Fruit fly (Drosophila melanogaster) whole organism, pupa: ENCODE data around the gene CG32452.

Experiments used
- CG10348 ChIP-seq: fragments of 200-800 bp; sonication (Bioruptor generic); IDR thresholded peaks from 2 replicates; pipeline ENCODE4 v1.3.6; 2022; ENCODE audit warnings: missing biosample characterization, missing genetic modification characterization
- CG12605 ChIP-seq: fragments of 200-800 bp; sonication (Bioruptor generic); IDR thresholded peaks from 2 replicates; pipeline ENCODE4 v1.3.6; 2022; ENCODE audit warnings: missing biosample characterization, missing genetic modification characterization
- CG13204 ChIP-seq: fragments of 200-800 bp; sonication (Bioruptor generic); optimal IDR thresholded peaks from 2 replicates; lab custom pipeline; 2018; ENCODE audit warnings: missing biosample characterization, mild to moderate bottlenecking, missing genetic modification characterization, moderate library complexity
- CG14655 ChIP-seq: fragments of 200-800 bp; sonication (Bioruptor generic); optimal IDR thresholded peaks from 3 replicates; lab custom pipeline; 2017; ENCODE audit warnings: mild to moderate bottlenecking, missing biosample characterization, missing genetic modification reagents, missing genetic modification characterization
- CG15710 ChIP-seq: fragments of 200-800 bp; sonication (Bioruptor generic); optimal IDR thresholded peaks from 2 replicates; lab custom pipeline; 2018; ENCODE audit warnings: missing biosample characterization, mild to moderate bottlenecking, missing genetic modification characterization, moderate library complexity
- CG17806 ChIP-seq: fragments of 200-800 bp; sonication (Bioruptor generic); optimal IDR thresholded peaks from 2 replicates; lab custom pipeline; 2018; ENCODE audit warnings: missing biosample characterization, mild to moderate bottlenecking, missing genetic modification characterization, moderate library complexity
- CG32121 ChIP-seq: fragments of 200-800 bp; sonication (Bioruptor generic); IDR thresholded peaks from 2 replicates; pipeline ENCODE4 v1.3.6; 2022; ENCODE audit warnings: missing biosample characterization, missing genetic modification characterization
- CG34367 ChIP-seq: fragments of 200-800 bp; sonication (Bioruptor generic); optimal IDR thresholded peaks from 2 replicates; lab custom pipeline; 2018; ENCODE audit warnings: missing biosample characterization, mild to moderate bottlenecking, missing genetic modification characterization
- CG4496 ChIP-seq: fragments of 200-800 bp; sonication (Bioruptor generic); IDR thresholded peaks from 3 replicates; pipeline ENCODE4 v1.3.6; 2022; ENCODE audit warnings: missing biosample characterization, missing genetic modification characterization
- CG8159 ChIP-seq: fragments of 200-800 bp; sonication (Bioruptor generic); optimal IDR thresholded peaks from 3 replicates; lab custom pipeline; 2018; ENCODE audit warnings: missing biosample characterization, mild to moderate bottlenecking, missing genetic modification characterization, moderate library complexity
- CG8301 ChIP-seq: fragments of 200-800 bp; sonication (Bioruptor generic); optimal IDR thresholded peaks from 2 replicates; lab custom pipeline; 2018; ENCODE audit warnings: missing biosample characterization, mild to moderate bottlenecking, missing genetic modification characterization
- CG9948 ChIP-seq: fragments of 200-800 bp; sonication (Bioruptor generic); optimal IDR thresholded peaks from 2 replicates; lab custom pipeline; 2018; ENCODE audit warnings: missing biosample characterization, mild to moderate bottlenecking, missing genetic modification characterization, moderate library complexity
- D1 ChIP-seq: fragments of 200-800 bp; sonication (Bioruptor generic); optimal IDR thresholded peaks from 2 replicates; lab custom pipeline; 2018; ENCODE audit warnings: missing biosample characterization, mild to moderate bottlenecking, missing genetic modification characterization, moderate library complexity
- EcR ChIP-seq: fragments of 200-800 bp; sonication (Bioruptor generic); optimal IDR thresholded peaks from 3 replicates; lab custom pipeline; 2019; ENCODE audit warnings: missing biosample characterization, missing genetic modification characterization, mild to moderate bottlenecking, moderate library complexity, missing genetic modification reagents
- Ets98B ChIP-seq: fragments of 200-800 bp; sonication (Bioruptor generic); IDR thresholded peaks from 2 replicates; pipeline ENCODE4 v1.3.6; 2022; ENCODE audit warnings: missing biosample characterization, missing genetic modification characterization
- Pif1A ChIP-seq: fragments of 200-800 bp; sonication (Bioruptor generic); optimal IDR thresholded peaks from 3 replicates; lab custom pipeline; 2016; ENCODE audit warnings: missing biosample characterization, missing genetic modification characterization
- Pif1B ChIP-seq: fragments of 200-800 bp; sonication (Bioruptor generic); optimal IDR thresholded peaks from 3 replicates; lab custom pipeline; 2016; ENCODE audit warnings: missing biosample characterization, missing genetic modification characterization
- Snoo ChIP-seq: fragments of 200-800 bp; sonication (Bioruptor generic); optimal IDR thresholded peaks from 3 replicates; lab custom pipeline; 2017; ENCODE audit warnings: missing biosample characterization, mild to moderate bottlenecking, missing genetic modification characterization, inconsistent platforms
- fd96Ca ChIP-seq: fragments of 200-800 bp; sonication (Bioruptor generic); IDR thresholded peaks from 3 replicates; pipeline ENCODE4 v1.3.6; 2022; ENCODE audit warnings: missing biosample characterization, missing genetic modification characterization
- gl ChIP-seq: fragments of 200-800 bp; sonication (Bioruptor generic); optimal IDR thresholded peaks from 2 replicates; lab custom pipeline; 2018; ENCODE audit warnings: missing biosample characterization, mild to moderate bottlenecking, missing genetic modification characterization
- rn ChIP-seq: fragments of 200-800 bp; sonication (Bioruptor generic); IDR thresholded peaks from 2 replicates; pipeline ENCODE4 v1.3.6; 2022; ENCODE audit warnings: missing biosample characterization, missing genetic modification characterization

Gene CG32452

DNA sequence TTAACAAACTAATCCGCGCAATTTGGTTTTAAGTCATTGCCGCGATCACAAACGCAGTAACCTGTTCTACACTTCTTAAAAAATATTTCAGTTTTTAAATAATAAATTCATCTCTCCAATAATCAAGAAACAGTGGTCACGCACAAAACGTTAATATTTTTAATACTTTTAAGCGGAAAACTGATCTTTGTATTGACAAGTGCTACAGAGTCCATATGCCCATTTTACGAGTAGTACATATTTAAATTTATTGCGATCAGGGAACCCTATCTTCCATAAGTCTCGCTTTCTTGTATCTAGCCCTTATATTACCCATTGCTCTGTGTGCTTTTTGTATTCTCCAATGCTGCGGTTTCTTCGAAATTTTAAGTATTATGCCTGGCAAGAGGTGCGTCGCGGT, 11.9 kb downstream of the CG32452 start, which contains the start of gene CG32454:
CG32454 (plus strand) TSS at position 301 of the 400 bp plus-strand sequence.
- no peak for TF ChIP-seq CG8159 (tag; lab: Kevin White, UChicago)
- no peak for TF ChIP-seq CG14655 (GFP tag; lab: Kevin White, UChicago)
- no peak for TF ChIP-seq CG8301
- TF ChIP-seq D1 (tag; lab: Kevin White, UChicago) = no peak
- no peak for TF ChIP-seq CG9948
- no peak for TF ChIP-seq Snoo (tag; lab: Kevin White, UChicago)
- TF ChIP-seq EcR (GFP tag; lab: Kevin White, UChicago) = no peak
- no peak for TF ChIP-seq rn (GFP tag; lab: Robert Waterston, UW)
- TF ChIP-seq Ets98B = no peak
- no peak for TF ChIP-seq CG15710 (tag; lab: Kevin White, UChicago)
- no peak for TF ChIP-seq CG32121 (GFP tag; lab: Robert Waterston, UW)
- TF ChIP-seq CG12605 (GFP tag; lab: Robert Waterston, UW) = no peak
- TF ChIP-seq Pif1A = no peak
- TF ChIP-seq CG34367 = no peak
- TF ChIP-seq gl (tag; lab: Kevin White, UChicago) = no peak

DNA sequence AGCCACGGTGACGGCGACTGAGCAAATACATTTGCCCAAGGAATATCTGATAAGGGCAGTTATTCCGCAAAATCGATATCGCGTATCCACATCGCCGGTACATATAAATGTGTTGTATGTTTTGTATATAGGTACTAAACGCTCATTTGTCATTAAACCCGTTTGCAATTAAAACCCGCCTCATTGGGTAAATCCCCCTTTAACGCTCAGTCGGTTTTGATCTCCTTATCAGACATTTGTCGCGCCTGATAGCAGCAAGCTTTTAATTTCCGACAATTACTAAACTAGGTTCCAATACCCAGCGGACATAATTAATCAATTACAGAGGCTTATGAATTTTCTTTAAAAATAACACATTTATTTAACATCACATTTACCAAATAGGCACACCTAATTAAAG, 13.9 kb downstream of the CG32452 start:
- TF ChIP-seq Ets98B (no peak), CG10348 (GFP tag; lab: Robert Waterston, UW) (no peak), fd96Ca (GFP tag; lab: Robert Waterston, UW) (no peak)

- TF ChIP-seq D1 (tag; lab: Kevin White, UChicago) (no peak), CG12605 (GFP tag; lab: Robert Waterston, UW) (no peak), EcR (GFP tag; lab: Kevin White, UChicago) (no peak), CG15710 (tag; lab: Kevin White, UChicago) (no peak), CG9948 (no peak), Pif1A (no peak), CG10348 (GFP tag; lab: Robert Waterston, UW) (no peak), rn (GFP tag; lab: Robert Waterston, UW) (no peak)
These were observed 16.1 kb downstream of the CG32452 start for dm6 chr3L:22733607-22734006.

DNA sequence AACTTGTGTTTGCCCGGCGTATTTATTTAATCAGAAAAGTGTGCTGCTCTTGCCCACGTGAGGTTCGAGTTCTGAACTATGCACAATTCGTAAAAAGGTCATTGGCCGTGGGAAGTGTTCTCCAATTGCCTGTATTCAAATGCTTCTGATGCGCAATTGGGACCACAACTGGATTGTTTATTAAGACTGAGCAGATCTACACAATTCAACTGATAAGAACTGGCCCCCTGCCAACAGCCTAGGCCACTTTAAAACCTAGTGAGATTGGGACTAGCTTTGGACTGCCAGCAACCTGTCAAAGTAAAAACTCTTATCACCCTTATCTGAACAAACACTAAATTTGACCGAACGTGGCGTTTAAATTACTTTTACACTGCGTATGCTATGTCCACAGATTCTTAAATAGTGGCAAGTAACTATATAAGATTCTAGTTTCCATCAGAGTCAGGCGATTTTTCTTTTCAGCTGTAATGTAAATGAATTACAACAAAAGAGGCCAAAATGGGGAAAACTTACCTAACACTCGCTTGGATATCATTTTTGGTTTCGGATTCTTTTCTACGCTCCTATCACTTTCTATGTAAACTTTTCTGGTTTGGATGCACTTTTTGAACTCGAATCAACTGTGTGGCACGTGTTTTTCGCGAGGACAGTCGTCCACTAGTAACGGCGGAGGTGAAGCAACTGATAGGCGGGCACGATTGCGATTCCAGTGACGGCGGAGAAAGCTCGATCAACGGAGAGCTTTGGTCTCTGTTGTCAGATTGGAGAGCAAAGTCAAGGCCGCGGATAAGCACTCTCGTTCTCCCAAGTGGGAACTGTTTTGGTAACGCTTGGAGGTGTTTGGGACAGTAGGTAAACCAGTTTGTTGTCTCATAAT, 20.4 kb downstream of the CG32452 start, which contains the start of gene CG11241:
CG11241 (minus strand) TSS at position 689 of the 880 bp plus-strand sequence.
- TF ChIP-seq fd96Ca (GFP tag; lab: Robert Waterston, UW) (no peak), Pif1A (no peak), CG34367 (no peak), CG10348 (GFP tag; lab: Robert Waterston, UW) (no peak), CG15710 (tag; lab: Kevin White, UChicago) (no peak), D1 (tag; lab: Kevin White, UChicago) (no peak), EcR (GFP tag; lab: Kevin White, UChicago) (peak; percentile 79), CG9948 (no peak), CG8159 (tag; lab: Kevin White, UChicago) (no peak)

DNA sequence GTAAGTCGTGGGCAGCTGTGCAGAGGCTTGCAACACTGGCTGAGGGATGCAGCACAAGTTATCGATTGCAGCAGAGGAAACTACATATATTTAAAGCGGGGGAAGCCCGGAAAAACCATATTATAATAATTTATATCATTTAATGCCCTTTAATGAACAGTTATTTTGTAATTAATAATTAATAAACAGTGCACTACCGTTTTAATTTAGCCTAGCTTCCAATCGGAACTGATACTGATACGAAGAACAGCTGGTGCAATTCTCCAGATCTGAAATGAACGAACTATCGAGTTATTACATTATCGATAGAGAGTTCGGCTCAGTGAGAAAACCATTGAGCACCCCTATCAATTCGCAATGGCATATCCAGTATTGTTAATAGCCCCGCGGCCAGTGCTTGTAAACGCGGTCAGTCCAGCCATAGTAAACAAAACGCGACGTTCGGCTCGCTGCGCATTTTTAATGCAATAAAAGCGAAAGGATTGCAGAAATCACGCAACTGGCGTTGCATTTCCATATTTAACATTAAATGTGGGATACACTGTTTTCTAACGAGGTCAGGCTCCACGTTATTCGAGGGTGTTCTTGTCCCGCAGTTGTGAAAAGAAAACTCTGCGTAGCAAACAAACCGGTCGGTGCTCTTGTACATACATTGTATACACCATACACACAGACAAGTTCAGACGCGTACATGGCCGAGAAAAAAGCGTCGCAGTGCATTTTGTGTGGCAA, 24.0 kb downstream of the CG32452 start, which contains the start of gene CG7369:
CG7369 (plus strand) TSS at position 405 of the 732 bp plus-strand sequence.
- no peak for TF ChIP-seq CG13204 (GFP tag; lab: Kevin White, UChicago)
- peak; percentile 71 for TF ChIP-seq CG17806 (tag; lab: Kevin White, UChicago)
- TF ChIP-seq fd96Ca (GFP tag; lab: Robert Waterston, UW) = peak; percentile 89
- peak; percentile 53 for TF ChIP-seq EcR (GFP tag; lab: Kevin White, UChicago)
- TF ChIP-seq CG15710 (tag; lab: Kevin White, UChicago) = peak; percentile 82
- peak; percentile 30 for TF ChIP-seq gl (tag; lab: Kevin White, UChicago)
- TF ChIP-seq CG14655 (GFP tag; lab: Kevin White, UChicago) = peak; percentile 85
- TF ChIP-seq CG34367 = peak; percentile 70
- peak; percentile 84 for TF ChIP-seq CG4496 (GFP tag; lab: Robert Waterston, UW)
- peak; percentile 52; the same call in 1 of the 2 replicates for TF ChIP-seq CG12605 (GFP tag; lab: Robert Waterston, UW)
- peak; percentile 75 for TF ChIP-seq CG10348 (GFP tag; lab: Robert Waterston, UW)
- no peak for TF ChIP-seq D1 (tag; lab: Kevin White, UChicago)
- peak; percentile 74 for TF ChIP-seq Ets98B
- TF ChIP-seq CG32121 (GFP tag; lab: Robert Waterston, UW) = peak; percentile 82
- peak; percentile 87 for TF ChIP-seq Snoo (tag; lab: Kevin White, UChicago)
- peak; percentile 67 for TF ChIP-seq CG9948
- TF ChIP-seq CG8159 (tag; lab: Kevin White, UChicago) = peak; percentile 81
- TF ChIP-seq Pif1B (GFP tag; lab: Kevin White, UChicago) = peak; percentile 84
- no peak; the same call in none of the 2 replicates for TF ChIP-seq rn (GFP tag; lab: Robert Waterston, UW)
- TF ChIP-seq CG8301 = peak; percentile 64
- peak; percentile 82 for TF ChIP-seq Pif1A
- TF ChIP-seq, all 21 proteins: peak for 18
